Worm (Caenorhabditis elegans) whole organism, L1 larva: ENCODE results near the gene egl-15.

Source experiments
- F16B12.6 ChIP-seq: fragments of 150-350 bp; optimal IDR thresholded peaks from 2 replicates; lab custom pipeline; 2014; ENCODE audit warnings: missing biosample characterization, missing genetic modification characterization
- alr-1 ChIP-seq: fragments of 200-800 bp; sonication (Bioruptor generic); optimal IDR thresholded peaks from 2 replicates; lab custom pipeline; 2018; ENCODE audit warnings: borderline replicate concordance, mild to moderate bottlenecking, missing genetic modification characterization, missing compliant biosample characterization
- aly-2 ChIP-seq: fragments of 150-350 bp; optimal IDR thresholded peaks from 2 replicates; lab custom pipeline; 2014; ENCODE audit warnings: missing biosample characterization, missing genetic modification characterization
- blmp-1 ChIP-seq: fragments of 150-350 bp; optimal IDR thresholded peaks from 2 replicates; lab custom pipeline; 2014; ENCODE audit warnings: missing biosample characterization, missing genetic modification characterization
- ceh-63 ChIP-seq: fragments of 200-800 bp; sonication (Bioruptor generic); optimal IDR thresholded peaks from 2 replicates; lab custom pipeline; 2018; ENCODE audit warnings: mild to moderate bottlenecking, missing genetic modification characterization, missing compliant biosample characterization
- ceh-82 ChIP-seq, 3 experiments: fragments of 150-350 bp in 1 of 3; sonication (generic microtip) in 2 of 3; optimal IDR thresholded peaks; 2 replicates each; lab custom pipeline; 2014 to 2017; ENCODE audit warnings: missing biosample characterization in 3 of 3, missing genetic modification characterization in 3 of 3
- ces-1 ChIP-seq: fragments of 150-350 bp; optimal IDR thresholded peaks from 2 replicates; lab custom pipeline; 2014; ENCODE audit warnings: missing biosample characterization, missing genetic modification reagents, missing genetic modification characterization
- dpl-1 ChIP-seq, 3 experiments: fragments of 150-350 bp in 2 of 3; sonication (generic microtip) in 1 of 3; optimal IDR thresholded peaks; 2 replicates each; lab custom pipeline; 2014 to 2017; ENCODE audit warnings: missing biosample characterization in 3 of 3, missing genetic modification characterization in 3 of 3, missing genetic modification reagents in 3 of 3
- dsc-1 ChIP-seq: sonication (generic microtip); optimal IDR thresholded peaks from 2 replicates; lab custom pipeline; 2016; ENCODE audit warnings: mild to moderate bottlenecking, missing genetic modification characterization, missing compliant biosample characterization
- efl-1 ChIP-seq, 4 experiments: fragments of 150-350 bp; optimal IDR thresholded peaks in 3 of 4; peaks in 1 of 4; 1 replicate in 1 of 4; 2 replicates in 3 of 4; lab custom pipeline; 2014; ENCODE audit warnings: missing biosample characterization in 2 of 4, missing genetic modification characterization in 2 of 4, missing genetic modification reagents in 2 of 4
- egl-13 ChIP-seq: sonication (generic microtip); optimal IDR thresholded peaks from 2 replicates; lab custom pipeline; 2016; ENCODE audit warnings: missing genotype, missing genetic modification reagents, missing genetic modification characterization, missing compliant biosample characterization
- elt-3 ChIP-seq, 6 experiments: fragments of 150-350 bp in 1 of 6; sonication (generic microtip); optimal IDR thresholded peaks; 2 replicates each; lab custom pipeline; 2017 to 2018; ENCODE audit warnings: missing biosample characterization in 6 of 6, missing genetic modification characterization in 6 of 6, inconsistent platforms in 1 of 6
- fkh-10 ChIP-seq: sonication (generic microtip); optimal IDR thresholded peaks from 2 replicates; lab custom pipeline; 2017; ENCODE audit warnings: missing biosample characterization, missing genetic modification reagents, missing genetic modification characterization
- grh-1 ChIP-seq: fragments of 200-800 bp; sonication (Bioruptor generic); IDR thresholded peaks from 2 replicates; pipeline ENCODE4 v1.3.6; 2022; ENCODE audit warnings: missing genetic modification reagents, missing genetic modification characterization, missing compliant biosample characterization
- hlh-17 ChIP-seq: fragments of 200-800 bp; sonication (Bioruptor generic); optimal IDR thresholded peaks from 2 replicates; lab custom pipeline; 2018; ENCODE audit warnings: missing genetic modification characterization, mild to moderate bottlenecking, missing compliant biosample characterization, moderate library complexity, borderline replicate concordance
- hlh-4 ChIP-seq: sonication (generic microtip); optimal IDR thresholded peaks from 2 replicates; lab custom pipeline; 2016; ENCODE audit warnings: mild to moderate bottlenecking, missing genetic modification characterization, missing compliant biosample characterization
- hpl-2 ChIP-seq: fragments of 150-350 bp; optimal IDR thresholded peaks from 2 replicates; lab custom pipeline; 2014; ENCODE audit warnings: missing biosample characterization, missing genetic modification reagents, missing genetic modification characterization
- irx-1 ChIP-seq: sonication (generic microtip); optimal IDR thresholded peaks from 2 replicates; lab custom pipeline; 2016; ENCODE audit warnings: missing genetic modification characterization, missing compliant biosample characterization
- isw-1 ChIP-seq: fragments of 200-800 bp; sonication (Bioruptor generic); IDR thresholded peaks from 2 replicates; pipeline ENCODE4 v1.3.6; 2022; ENCODE audit warnings: missing genetic modification characterization, missing compliant biosample characterization
- lin-14 ChIP-seq: fragments of 200-800 bp; sonication (Bioruptor generic); optimal IDR thresholded peaks from 2 replicates; lab custom pipeline; 2018; ENCODE audit warnings: mild to moderate bottlenecking, missing genetic modification characterization, moderate library complexity, missing compliant biosample characterization
- lin-15B ChIP-seq: fragments of 150-350 bp; sonication (generic microtip); optimal IDR thresholded peaks from 3 replicates; lab custom pipeline; 2014; ENCODE audit warnings: missing biosample characterization, missing genetic modification characterization
- mab-9 ChIP-seq: fragments of 200-800 bp; sonication (Bioruptor generic); IDR thresholded peaks from 2 replicates; pipeline ENCODE4 v1.3.6; 2022; ENCODE audit warnings: missing genetic modification reagents, missing genetic modification characterization, missing compliant biosample characterization
- mef-2 ChIP-seq: fragments of 150-350 bp; optimal IDR thresholded peaks from 2 replicates; lab custom pipeline; 2014; ENCODE audit warnings: missing biosample characterization, missing genetic modification characterization
- mep-1 ChIP-seq: fragments of 150-350 bp; optimal IDR thresholded peaks from 2 replicates; lab custom pipeline; 2014; ENCODE audit warnings: missing biosample characterization, missing genetic modification characterization
- nhr-19 ChIP-seq: fragments of 200-800 bp; sonication (Bioruptor generic); conservative IDR thresholded peaks from 2 replicates; pipeline ENCODE4 v1.3.6; 2022; ENCODE audit warnings: missing genetic modification characterization, missing compliant biosample characterization
- nhr-237 ChIP-seq: fragments of 150-350 bp; optimal IDR thresholded peaks from 2 replicates; lab custom pipeline; 2014; ENCODE audit warnings: missing biosample characterization, missing genetic modification characterization
- nhr-47 ChIP-seq: sonication (generic microtip); optimal IDR thresholded peaks from 2 replicates; lab custom pipeline; 2016; ENCODE audit warnings: mild to moderate bottlenecking, missing genetic modification characterization, moderate library complexity, missing compliant biosample characterization
- nhr-84 ChIP-seq: sonication (generic microtip); optimal IDR thresholded peaks from 2 replicates; lab custom pipeline; 2017; ENCODE audit warnings: missing biosample characterization, missing genetic modification characterization
- nhr-85 ChIP-seq: sonication (generic microtip); peaks from one replicate; lab custom pipeline; 2016; ENCODE audit warnings: missing genetic modification characterization, inconsistent platforms, missing compliant biosample characterization
- pqm-1 ChIP-seq: sonication (generic microtip); optimal IDR thresholded peaks from 3 replicates; lab custom pipeline; 2017; ENCODE audit warnings: missing biosample characterization, missing genetic modification characterization
- rnt-1 ChIP-seq: sonication (generic microtip); optimal IDR thresholded peaks from 2 replicates; lab custom pipeline; 2016; ENCODE audit warnings: mild to moderate bottlenecking, missing genetic modification characterization, moderate library complexity, missing compliant biosample characterization
- snpc-4 ChIP-seq: fragments of 150-350 bp; optimal IDR thresholded peaks from 2 replicates; lab custom pipeline; 2014; ENCODE audit warnings: missing biosample characterization, missing genetic modification characterization
- snu-23 ChIP-seq: sonication (generic microtip); optimal IDR thresholded peaks from 2 replicates; lab custom pipeline; 2016; ENCODE audit warnings: missing genetic modification characterization, missing compliant biosample characterization
- unc-30 ChIP-seq: sonication (generic microtip); optimal IDR thresholded peaks from 2 replicates; lab custom pipeline; 2017; ENCODE audit warnings: missing biosample characterization, missing genetic modification characterization
- unc-62 ChIP-seq: fragments of 150-350 bp; optimal IDR thresholded peaks from 2 replicates; lab custom pipeline; 2014; ENCODE audit warnings: missing biosample characterization, missing genetic modification reagents, missing genetic modification characterization
- ztf-11 ChIP-seq, 2 experiments: sonication (generic microtip); optimal IDR thresholded peaks; 2 replicates each; lab custom pipeline; 2016 to 2017; ENCODE audit warnings: missing genetic modification characterization in 2 of 2, missing biosample characterization in 1 of 2, missing compliant biosample characterization in 1 of 2

egl-15 gene

ce11 chrX:11031047-11031695, 15.0 kb downstream of the egl-15 start (continued):
- TF ChIP-seq irx-1 (peak; percentile 85), lin-15B (tag; lab: Kevin White, UChicago) (peak; percentile 10), nhr-84 (tag; lab: Kevin White, UChicago) (no peak), nhr-19 (peak; percentile 83), ceh-82 (tag; optimal IDR thresholded peaks at IDR 0.05; lab: Kevin White, UChicago) (peak; percentile 38 to 77 (median 72))
- TF ChIP-seq, all 84 proteins: peak for 68

- TF ChIP-seq ztf-11 (tag; optimal IDR thresholded peaks at IDR 0.05; lab: Kevin White, UChicago) (no peak), elt-3 (tag; optimal IDR thresholded peaks at IDR 0.05; lab: Kevin White, UChicago) (no peak), ceh-82 (tag; optimal IDR thresholded peaks at IDR 0.05; lab: Kevin White, UChicago) (peak in 1 of 3 experiments; percentile 5), ceh-63 (peak; percentile 2), lin-14 (GFP tag; lab: Kevin White, UChicago) (peak; percentile 10), efl-1 (optimal IDR thresholded peaks at IDR 0.05; lab: Kevin White, UChicago) (no peak), efl-1 (GFP tag; optimal IDR thresholded peaks at IDR 0.05 in 1 of 2; lab: Kevin White, UChicago) (peak in 1 of 2 experiments; percentile 0)
These were observed 15.7 kb downstream of the egl-15 start for ce11 chrX:11031869-11032268.

- TF ChIP-seq dsc-1 (tag; lab: Kevin White, UChicago) (peak; percentile 24), nhr-85 (tag; lab: Kevin White, UChicago) (peak; percentile 32), nhr-237 (tag; lab: Kevin White, UChicago) (no peak), pqm-1 (no peak), rnt-1 (tag; lab: Kevin White, UChicago) (peak; percentile 30), elt-3 (tag; optimal IDR thresholded peaks at IDR 0.05; lab: Kevin White, UChicago) (peak in 4 of 6 experiments; percentile 85 to 91 (median 90))
These were observed 16.2 kb downstream of the egl-15 start for ce11 chrX:11032412-11032811.

ce11 chrX:11033128-11033951, 17.1 kb downstream of the egl-15 start:
- TF ChIP-seq hlh-4 (tag; lab: Kevin White, UChicago) = no peak
- TF ChIP-seq unc-62 (GFP tag; lab: Kevin White, UChicago) = no peak
- no peak for TF ChIP-seq snpc-4
- no peak for TF ChIP-seq mef-2 (tag; lab: Kevin White, UChicago)
- TF ChIP-seq dsc-1 (tag; lab: Kevin White, UChicago) = no peak
- TF ChIP-seq hlh-17 (GFP tag; lab: Kevin White, UChicago) = no peak
- TF ChIP-seq nhr-237 (tag; lab: Kevin White, UChicago) = no peak
- no peak for TF ChIP-seq ceh-82 (tag; optimal IDR thresholded peaks at IDR 0.05; lab: Kevin White, UChicago)
- TF ChIP-seq egl-13 = no peak
- no peak for TF ChIP-seq alr-1 (tag; lab: Kevin White, UChicago)
- no peak for TF ChIP-seq elt-3 (tag; optimal IDR thresholded peaks at IDR 0.05; lab: Kevin White, UChicago)
- no peak for TF ChIP-seq nhr-47 (tag; lab: Kevin White, UChicago)
- TF ChIP-seq lin-15B (tag; lab: Kevin White, UChicago) = no peak
- no peak for TF ChIP-seq aly-2 (tag; lab: Kevin White, UChicago)
- TF ChIP-seq F16B12.6 (tag; lab: Kevin White, UChicago) = no peak
- TF ChIP-seq dpl-1 (GFP tag; optimal IDR thresholded peaks at IDR 0.05; lab: Kevin White, UChicago) = no peak
- TF ChIP-seq lin-14 (GFP tag; lab: Kevin White, UChicago) = peak; percentile 32
- peak; percentile 91 for TF ChIP-seq blmp-1
- no peak for TF ChIP-seq mab-9
- no peak for TF ChIP-seq isw-1 (GFP tag; lab: Robert Waterston, UW)
- no peak for TF ChIP-seq mep-1
- no peak for TF ChIP-seq snu-23
- no peak for TF ChIP-seq pqm-1
- TF ChIP-seq irx-1 = no peak
- TF ChIP-seq ces-1 (GFP tag; lab: Kevin White, UChicago) = no peak
- TF ChIP-seq hpl-2 (GFP tag; lab: Kevin White, UChicago) = no peak
- TF ChIP-seq grh-1 (GFP tag; lab: Robert Waterston, UW) = no peak
- TF ChIP-seq nhr-85 (tag; lab: Kevin White, UChicago) = peak; percentile 76
- TF ChIP-seq unc-30 (tag; lab: Kevin White, UChicago) = no peak
- no peak for TF ChIP-seq efl-1 (optimal IDR thresholded peaks at IDR 0.05; lab: Kevin White, UChicago)
- peak in 1 of 2 experiments; percentile 54 for TF ChIP-seq efl-1 (GFP tag; optimal IDR thresholded peaks at IDR 0.05 in 1 of 2; lab: Kevin White, UChicago)
- TF ChIP-seq fkh-10 (GFP tag; lab: Kevin White, UChicago) = no peak
